Worm (Caenorhabditis elegans) whole organism, young adult: ENCODE data around the gene C26E1.1.

Source experiments
- F10E7.11 ChIP-seq: sonication (generic microtip); optimal IDR thresholded peaks from 2 replicates; lab custom pipeline; 2017; ENCODE audit warnings: mild to moderate bottlenecking, missing genetic modification characterization, moderate library complexity, missing compliant biosample characterization
- F22D6.2 ChIP-seq: sonication (generic microtip); optimal IDR thresholded peaks from 2 replicates; lab custom pipeline; 2016; ENCODE audit warnings: mild to moderate bottlenecking, missing genetic modification characterization, missing compliant biosample characterization
- F52B5.7 ChIP-seq: sonication (generic microtip); optimal IDR thresholded peaks from 2 replicates; lab custom pipeline; 2016; ENCODE audit warnings: mild to moderate bottlenecking, missing genetic modification characterization, missing compliant biosample characterization
- K11D2.4 ChIP-seq: fragments of 200-800 bp; sonication (Bioruptor generic); IDR thresholded peaks from 2 replicates; pipeline ENCODE4 v1.3.6; 2022; ENCODE audit warnings: missing genetic modification reagents, missing genetic modification characterization, missing compliant biosample characterization
- K12H6.12 ChIP-seq: fragments of 200-800 bp; sonication (Bioruptor generic); optimal IDR thresholded peaks from 2 replicates; lab custom pipeline; 2018; ENCODE audit warnings: mild to moderate bottlenecking, missing genetic modification characterization, missing compliant biosample characterization
- Y53G8AR.9 ChIP-seq: fragments of 200-800 bp; sonication (Bioruptor generic); conservative IDR thresholded peaks from 2 replicates; pipeline ENCODE4 v1.3.6; 2022; ENCODE audit warnings: missing genetic modification reagents, missing genetic modification characterization, missing compliant biosample characterization
- Y56A3A.18 ChIP-seq: fragments of 200-800 bp; sonication (Bioruptor generic); IDR thresholded peaks from 2 replicates; pipeline ENCODE4 v1.3.6; 2022; ENCODE audit warnings: missing genetic modification reagents, missing genetic modification characterization, missing compliant biosample characterization
- attf-3 ChIP-seq: fragments of 200-800 bp; sonication (Bioruptor generic); conservative IDR thresholded peaks from 2 replicates; pipeline ENCODE4 v1.3.6; 2022; ENCODE audit warnings: missing genetic modification reagents, missing genetic modification characterization, missing compliant biosample characterization
- attf-6 ChIP-seq: fragments of 200-800 bp; sonication (Bioruptor generic); IDR thresholded peaks from 2 replicates; pipeline ENCODE4 v1.3.6; 2022; ENCODE audit warnings: missing genetic modification reagents, missing genetic modification characterization, missing compliant biosample characterization
- cebp-1 ChIP-seq, 2 experiments: fragments of 200-800 bp in 1 of 2; sonication (Bioruptor generic) in 1 of 2; sonication (generic microtip) in 1 of 2; IDR thresholded peaks in 1 of 2; optimal IDR thresholded peaks in 1 of 2; 2 replicates each; pipeline versions ENCODE4 v1.3.6 to Lab custom; 2017 to 2022; ENCODE audit warnings: missing compliant biosample characterization in 2 of 2, missing genetic modification characterization in 2 of 2, mild to moderate bottlenecking in 1 of 2, missing genetic modification reagents in 1 of 2, moderate library complexity in 1 of 2
- ceh-100 ChIP-seq: fragments of 200-800 bp; sonication (Bioruptor generic); IDR thresholded peaks from 2 replicates; pipeline ENCODE4 v1.3.6; 2022; ENCODE audit warnings: missing genetic modification reagents, missing genetic modification characterization, missing compliant biosample characterization
- ceh-27 ChIP-seq: fragments of 200-800 bp; sonication (Bioruptor generic); optimal IDR thresholded peaks from 2 replicates; lab custom pipeline; 2018; ENCODE audit warnings: mild to moderate bottlenecking, missing genetic modification characterization, moderate library complexity, missing compliant biosample characterization
- dox-1 ChIP-seq: fragments of 200-800 bp; sonication (Bioruptor generic); IDR thresholded peaks from 2 replicates; pipeline ENCODE4 v1.3.6; 2022; ENCODE audit warnings: missing genetic modification reagents, missing genetic modification characterization, missing compliant biosample characterization
- efl-1 ChIP-seq: fragments of 150-350 bp; optimal IDR thresholded peaks from 2 replicates; lab custom pipeline; 2014; ENCODE audit warnings: missing biosample characterization, missing genetic modification reagents, missing genetic modification characterization
- egrh-3 ChIP-seq: fragments of 200-800 bp; sonication (Bioruptor generic); IDR thresholded peaks from 2 replicates; pipeline ENCODE4 v1.3.6; 2022; ENCODE audit warnings: missing genetic modification reagents, missing genetic modification characterization, missing compliant biosample characterization
- fkh-3 ChIP-seq: sonication (generic microtip); optimal IDR thresholded peaks from 2 replicates; lab custom pipeline; 2016; ENCODE audit warnings: mild to moderate bottlenecking, missing genetic modification characterization, missing compliant biosample characterization
- hlh-12 ChIP-seq: sonication (generic microtip); optimal IDR thresholded peaks from 2 replicates; lab custom pipeline; 2016; ENCODE audit warnings: missing genetic modification characterization, missing compliant biosample characterization
- hlh-26 ChIP-seq: fragments of 200-800 bp; sonication (Bioruptor generic); conservative IDR thresholded peaks from 2 replicates; pipeline ENCODE4 v1.3.6; 2022; ENCODE audit warnings: missing genetic modification reagents, missing genetic modification characterization, missing compliant biosample characterization
- hmg-1.2 ChIP-seq: fragments of 200-800 bp; sonication (Bioruptor generic); IDR thresholded peaks from 2 replicates; pipeline ENCODE4 v1.3.6; 2022; ENCODE audit warnings: missing genetic modification reagents, missing genetic modification characterization, missing compliant biosample characterization
- hsf-1 ChIP-seq: fragments of 200-800 bp; sonication (Bioruptor generic); IDR thresholded peaks from 2 replicates; pipeline ENCODE4 v1.3.6; 2022; ENCODE audit warnings: missing genetic modification reagents, missing genetic modification characterization, missing compliant biosample characterization
- lag-1 ChIP-seq: fragments of 200-800 bp; sonication (Bioruptor generic); IDR thresholded peaks from 2 replicates; pipeline ENCODE4 v1.3.6; 2022; ENCODE audit warnings: missing genetic modification reagents, missing genetic modification characterization, missing compliant biosample characterization
- let-607 ChIP-seq, 2 experiments: fragments of 200-800 bp in 1 of 2; sonication (Bioruptor generic) in 1 of 2; sonication (generic microtip) in 1 of 2; optimal IDR thresholded peaks; 2 replicates each; lab custom pipeline; 2016 to 2018; ENCODE audit warnings: mild to moderate bottlenecking in 2 of 2, missing compliant biosample characterization in 2 of 2, missing genetic modification characterization in 2 of 2, moderate library complexity in 2 of 2, missing genotype in 1 of 2
- lin-26 ChIP-seq: fragments of 200-800 bp; sonication (Bioruptor generic); IDR thresholded peaks from 2 replicates; pipeline ENCODE4 v1.3.6; 2022; ENCODE audit warnings: missing genetic modification reagents, missing genetic modification characterization, missing compliant biosample characterization
- lin-35 ChIP-seq, 3 experiments: fragments of 150-350 bp in 2 of 3; sonication (generic microtip) in 1 of 3; optimal IDR thresholded peaks; 2 replicates each; lab custom pipeline; 2014 to 2018; ENCODE audit warnings: missing biosample characterization in 3 of 3, missing genetic modification characterization in 3 of 3, missing genetic modification reagents in 3 of 3
- lin-40 ChIP-seq: sonication (generic microtip); optimal IDR thresholded peaks from 2 replicates; lab custom pipeline; 2016; ENCODE audit warnings: missing genetic modification characterization, mild to moderate bottlenecking, missing compliant biosample characterization, missing genotype, missing genetic modification reagents
- madf-6 ChIP-seq: fragments of 200-800 bp; sonication (Bioruptor generic); IDR thresholded peaks from 2 replicates; pipeline ENCODE4 v1.3.6; 2022; ENCODE audit warnings: missing genetic modification reagents, missing genetic modification characterization, missing compliant biosample characterization
- mxl-1 ChIP-seq: sonication (generic microtip); optimal IDR thresholded peaks from 2 replicates; lab custom pipeline; 2016; ENCODE audit warnings: missing genetic modification characterization, missing compliant biosample characterization
- nhr-80 ChIP-seq: sonication (generic microtip); optimal IDR thresholded peaks from 2 replicates; lab custom pipeline; 2016; ENCODE audit warnings: missing genetic modification characterization, missing compliant biosample characterization
- sea-2 ChIP-seq: fragments of 200-800 bp; sonication (Bioruptor generic); IDR thresholded peaks from 2 replicates; pipeline ENCODE4 v1.3.6; 2022; ENCODE audit warnings: missing genetic modification characterization, missing compliant biosample characterization
- snpc-1.1 ChIP-seq: sonication (generic microtip); optimal IDR thresholded peaks from 2 replicates; lab custom pipeline; 2017; ENCODE audit warnings: missing genetic modification characterization, mild to moderate bottlenecking, missing compliant biosample characterization, antibody characterized with exemption, moderate library complexity, missing genotype, missing genetic modification reagents; ENCODE audit not compliant: insufficient read depth
- snpc-1.3 ChIP-seq: sonication (generic microtip); optimal IDR thresholded peaks from 2 replicates; lab custom pipeline; 2017; ENCODE audit warnings: missing genetic modification characterization, mild to moderate bottlenecking, missing compliant biosample characterization, antibody characterized with exemption, moderate library complexity, missing genotype, missing genetic modification reagents; ENCODE audit not compliant: insufficient read depth
- snpc-3.4 ChIP-seq: sonication (generic microtip); optimal IDR thresholded peaks from 2 replicates; lab custom pipeline; 2017; ENCODE audit warnings: missing genetic modification characterization, mild to moderate bottlenecking, missing compliant biosample characterization, antibody characterized with exemption, moderate library complexity, missing genotype, missing genetic modification reagents
- snpc-4 ChIP-seq, 5 experiments: fragments of 150-350 bp in 1 of 5; sonication (generic microtip) in 4 of 5; optimal IDR thresholded peaks; 2 replicates each; lab custom pipeline; 2014 to 2018; ENCODE audit warnings: missing genetic modification characterization in 5 of 5, missing biosample characterization in 3 of 5, antibody characterized with exemption in 2 of 5, mild to moderate bottlenecking in 2 of 5, missing compliant biosample characterization in 2 of 5, missing genotype in 2 of 5, moderate library complexity in 2 of 5, missing genetic modification reagents in 1 of 5
- sptf-2 ChIP-seq: fragments of 200-800 bp; sonication (Bioruptor generic); optimal IDR thresholded peaks from 2 replicates; lab custom pipeline; 2018; ENCODE audit warnings: mild to moderate bottlenecking, missing genetic modification characterization, missing compliant biosample characterization
- tbp1 ChIP-seq: fragments of 200-800 bp; sonication (Bioruptor generic); optimal IDR thresholded peaks from 2 replicates; lab custom pipeline; 2018; ENCODE audit warnings: mild to moderate bottlenecking, missing genetic modification characterization, missing compliant biosample characterization
- tbx-9 ChIP-seq: sonication (generic microtip); optimal IDR thresholded peaks from 2 replicates; lab custom pipeline; 2016; ENCODE audit warnings: borderline replicate concordance, missing genetic modification characterization, inconsistent platforms, missing compliant biosample characterization
- tlf-1 ChIP-seq: fragments of 200-800 bp; sonication (Bioruptor generic); optimal IDR thresholded peaks from 2 replicates; lab custom pipeline; 2018; ENCODE audit warnings: mild to moderate bottlenecking, missing genetic modification characterization, missing compliant biosample characterization
- unc-130 ChIP-seq: sonication (generic microtip); optimal IDR thresholded peaks from 2 replicates; lab custom pipeline; 2016; ENCODE audit warnings: missing genetic modification reagents, missing genetic modification characterization, missing compliant biosample characterization
- unc-62 ChIP-seq: fragments of 150-350 bp; optimal IDR thresholded peaks from 2 replicates; lab custom pipeline; 2014; ENCODE audit warnings: missing biosample characterization, missing genetic modification reagents, missing genetic modification characterization
- ztf-22 ChIP-seq: fragments of 200-800 bp; sonication (Bioruptor generic); optimal IDR thresholded peaks from 2 replicates; lab custom pipeline; 2018; ENCODE audit warnings: mild to moderate bottlenecking, missing genetic modification characterization, moderate library complexity, missing compliant biosample characterization
- ztf-25 ChIP-seq: fragments of 200-800 bp; sonication (Bioruptor generic); IDR thresholded peaks from 2 replicates; pipeline ENCODE4 v1.3.6; 2022; ENCODE audit warnings: missing genetic modification reagents, missing genetic modification characterization, missing compliant biosample characterization
- ztf-3 ChIP-seq: fragments of 200-800 bp; sonication (Bioruptor generic); optimal IDR thresholded peaks from 2 replicates; lab custom pipeline; 2018; ENCODE audit warnings: mild to moderate bottlenecking, missing genetic modification characterization, missing compliant biosample characterization
- ztf-6 ChIP-seq: fragments of 200-800 bp; sonication (Bioruptor generic); IDR thresholded peaks from 2 replicates; pipeline ENCODE4 v1.3.6; 2022; ENCODE audit warnings: missing genetic modification reagents, missing genetic modification characterization, missing compliant biosample characterization

Gene C26E1.1

DNA sequence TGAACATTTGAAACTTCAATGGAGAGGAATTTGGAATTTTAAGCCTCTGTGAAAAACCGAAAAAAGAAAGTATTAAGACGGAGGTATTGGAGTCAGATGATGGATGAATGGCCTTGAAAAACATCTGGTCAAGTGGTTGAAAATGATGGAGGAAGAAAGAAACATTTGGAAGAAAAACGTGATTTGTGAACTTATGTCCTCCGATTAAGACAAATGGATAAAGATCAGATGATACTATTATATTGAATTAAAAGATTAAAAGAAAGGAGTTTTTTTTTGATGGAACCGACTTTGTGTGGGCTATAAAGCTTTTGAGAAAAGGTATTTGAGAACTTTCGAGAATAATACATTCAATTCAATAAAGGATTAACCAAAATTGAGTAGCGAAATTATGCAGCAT is 37.8 kb upstream of the C26E1.1 start:
- no peak for TF ChIP-seq hmg-1.2 (GFP tag; lab: Robert Waterston, UW)
- no peak for TF ChIP-seq F22D6.2
- peak; percentile 17 for TF ChIP-seq ceh-27 (GFP tag; lab: Kevin White, UChicago)
- TF ChIP-seq lin-26, result 0 out of 2 replicates have a peak, but pooled peaks have one; percentile 19
- TF ChIP-seq sea-2, result no peak
- peak in 1 of 3 experiments; percentile 6 for TF ChIP-seq lin-35 (GFP tag; optimal IDR thresholded peaks at IDR 0.05; lab: Kevin White, UChicago)
- TF ChIP-seq ztf-25, result no peak
- TF ChIP-seq tlf-1 (GFP tag; lab: Kevin White, UChicago), result no peak

DNA sequence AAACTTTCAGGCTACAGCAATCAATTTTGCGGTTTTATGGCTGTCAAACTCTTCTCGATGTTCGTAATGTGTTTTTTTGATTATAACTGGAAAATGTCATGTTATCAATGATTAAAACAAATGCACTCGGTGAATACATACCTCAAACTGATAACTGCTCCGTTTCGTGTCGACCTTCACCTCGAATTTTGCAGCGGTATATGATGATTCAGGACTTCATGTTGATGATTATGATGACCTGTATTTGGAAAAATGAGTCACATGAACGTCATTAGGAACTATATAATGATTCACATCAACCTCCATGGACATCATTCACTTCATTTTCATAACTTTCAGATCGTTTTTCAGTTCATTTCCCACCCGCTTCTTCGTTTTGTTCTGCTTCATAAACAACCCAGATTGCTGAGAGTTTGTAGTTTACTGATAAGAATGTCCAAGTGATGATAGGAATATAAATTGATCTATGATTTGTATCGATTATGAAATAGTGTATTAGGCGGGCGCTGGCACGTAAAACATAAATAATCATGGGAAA is 34.5 kb upstream of the C26E1.1 start:
- no peak for TF ChIP-seq fkh-3 (tag; lab: Kevin White, UChicago)
- TF ChIP-seq ztf-3 (GFP tag; lab: Kevin White, UChicago), result no peak
- no peak for TF ChIP-seq madf-6 (GFP tag; lab: Robert Waterston, UW)
- no peak for TF ChIP-seq tbp1 (GFP tag; lab: Kevin White, UChicago)
- TF ChIP-seq F10E7.11, result no peak
- no peak for TF ChIP-seq lag-1
- TF ChIP-seq attf-3 (GFP tag; lab: Robert Waterston, UW), result no peak
- TF ChIP-seq sptf-2 (GFP tag; lab: Kevin White, UChicago), result no peak
- TF ChIP-seq K12H6.12, result no peak
- peak; percentile 54 for TF ChIP-seq unc-62 (GFP tag; lab: Kevin White, UChicago)
- TF ChIP-seq ceh-100 (GFP tag; lab: Robert Waterston, UW), result no peak
- no peak for TF ChIP-seq hmg-1.2 (GFP tag; lab: Robert Waterston, UW)
- TF ChIP-seq lin-35 (GFP tag; optimal IDR thresholded peaks at IDR 0.05; lab: Kevin White, UChicago), result no peak
- TF ChIP-seq unc-130 (GFP tag; lab: Kevin White, UChicago), result no peak
- TF ChIP-seq hlh-12, result no peak
- no peak for TF ChIP-seq hsf-1
- no peak for TF ChIP-seq ztf-6 (GFP tag; lab: Robert Waterston, UW)
- no peak for TF ChIP-seq snpc-4 (GFP tag; optimal IDR thresholded peaks at IDR 0.05; lab: Kevin White, UChicago)
- TF ChIP-seq snpc-4 (tag; optimal IDR thresholded peaks at IDR 0.05; lab: Kevin White, UChicago), result no peak
- TF ChIP-seq snpc-3.4 (tag; lab: Kevin White, UChicago), result no peak
- no peak for TF ChIP-seq efl-1 (GFP tag; lab: Kevin White, UChicago)
- peak; percentile 66; the same call in 1 of the 2 replicates for TF ChIP-seq cebp-1 (GFP tag; IDR thresholded peaks at IDR 0.05; lab: Robert Waterston, UW)
- peak; percentile 83 for TF ChIP-seq cebp-1 (tag; optimal IDR thresholded peaks at IDR 0.05; lab: Kevin White, UChicago)
- TF ChIP-seq Y53G8AR.9, result no peak
- TF ChIP-seq dox-1 (GFP tag; lab: Robert Waterston, UW), result peak; percentile 49; the same call in 1 of the 2 replicates
- TF ChIP-seq lin-40 (tag; lab: Kevin White, UChicago), result no peak
- no peak for TF ChIP-seq Y56A3A.18 (GFP tag; lab: Robert Waterston, UW)
- TF ChIP-seq mxl-1 (tag; lab: Kevin White, UChicago), result no peak
- TF ChIP-seq K11D2.4 (GFP tag; lab: Robert Waterston, UW), result no peak
- no peak for TF ChIP-seq tbx-9 (tag; lab: Kevin White, UChicago)
- no peak for TF ChIP-seq snpc-1.3 (tag; lab: Kevin White, UChicago)
- peak; percentile 10 for TF ChIP-seq tlf-1 (GFP tag; lab: Kevin White, UChicago)
- peak; percentile 90 for TF ChIP-seq nhr-80 (tag; lab: Kevin White, UChicago)
- no peak for TF ChIP-seq F52B5.7 (tag; lab: Kevin White, UChicago)
- no peak for TF ChIP-seq F22D6.2
- TF ChIP-seq snpc-1.1 (tag; lab: Kevin White, UChicago), result no peak
- TF ChIP-seq hlh-26 (GFP tag; lab: Robert Waterston, UW), result no peak
- peak; percentile 51 for TF ChIP-seq ztf-22
- no peak for TF ChIP-seq attf-6 (GFP tag; lab: Robert Waterston, UW)
- TF ChIP-seq ceh-27 (GFP tag; lab: Kevin White, UChicago), result no peak
- TF ChIP-seq egrh-3, result no peak
- no peak for TF ChIP-seq let-607 (tag; optimal IDR thresholded peaks at IDR 0.05; lab: Kevin White, UChicago)
- TF ChIP-seq, all 124 proteins: peak for 6
